Fruit fly (Drosophila melanogaster) whole organism, embryonic: ENCODE results near the gene CG13833.
A peak's percentile ranks its signal among the peaks of the same experiment; 100 is the strongest.

Experiments
- Ada2b ChIP-seq: fragments of 200-800 bp; sonication (Bioruptor generic); IDR thresholded peaks from 2 replicates; pipeline ENCODE4 v1.3.6; 2022; ENCODE audit warnings: missing biosample characterization, missing genetic modification characterization
- Asciz ChIP-seq: fragments of 200-800 bp; sonication (Bioruptor generic); optimal IDR thresholded peaks from 2 replicates; lab custom pipeline; 2017; ENCODE audit warnings: missing biosample characterization, mild to moderate bottlenecking, missing genetic modification characterization, missing genetic modification reagents
- CG10147 ChIP-seq: fragments of 200-800 bp; sonication (Bioruptor generic); optimal IDR thresholded peaks from 2 replicates; lab custom pipeline; 2019; ENCODE audit warnings: missing biosample characterization, mild to moderate bottlenecking, missing genetic modification characterization, moderate library complexity
- CG10462 ChIP-seq: fragments of 200-800 bp; sonication (Bioruptor generic); optimal IDR thresholded peaks from 2 replicates; lab custom pipeline; 2016; ENCODE audit warnings: missing biosample characterization, missing genetic modification characterization
- CG10654 ChIP-seq: fragments of 200-800 bp; sonication (Bioruptor generic); optimal IDR thresholded peaks from 2 replicates; lab custom pipeline; 2016; ENCODE audit warnings: missing biosample characterization, missing genetic modification characterization
- CG13287 ChIP-seq: fragments of 200-800 bp; sonication (Bioruptor generic); IDR thresholded peaks from 2 replicates; pipeline ENCODE4 v1.3.6; 2022; ENCODE audit warnings: missing biosample characterization, missing genetic modification characterization; ENCODE audit not compliant: partially characterized antibody
- CG14710 ChIP-seq: fragments of 200-800 bp; sonication (Bioruptor generic); optimal IDR thresholded peaks from 3 replicates; lab custom pipeline; 2019; ENCODE audit warnings: missing biosample characterization, mild to moderate bottlenecking, missing genetic modification characterization, moderate library complexity
- CG15601 ChIP-seq: fragments of 200-800 bp; sonication (Bioruptor generic); optimal IDR thresholded peaks from 3 replicates; lab custom pipeline; 2019; ENCODE audit warnings: missing biosample characterization, mild to moderate bottlenecking, missing genetic modification characterization, moderate library complexity
- CG17361 ChIP-seq: fragments of 200-800 bp; sonication (Bioruptor generic); IDR thresholded peaks from 3 replicates; pipeline ENCODE4 v1.3.6; 2022; ENCODE audit warnings: missing biosample characterization, missing genetic modification characterization
- CG17385 ChIP-seq: fragments of 200-800 bp; sonication (Bioruptor generic); optimal IDR thresholded peaks from 3 replicates; lab custom pipeline; 2018; ENCODE audit warnings: missing biosample characterization, mild to moderate bottlenecking, missing genetic modification characterization
- CG17802 ChIP-seq: fragments of 200-800 bp; sonication (Bioruptor generic); optimal IDR thresholded peaks from 2 replicates; lab custom pipeline; 2018; ENCODE audit warnings: missing biosample characterization, mild to moderate bottlenecking, missing genetic modification characterization, moderate library complexity
- CG18476 ChIP-seq: fragments of 200-800 bp; sonication (Bioruptor generic); optimal IDR thresholded peaks from 2 replicates; lab custom pipeline; 2016; ENCODE audit warnings: missing biosample characterization, mild to moderate bottlenecking, missing genetic modification characterization
- CG18599 ChIP-seq: fragments of 200-800 bp; sonication (Bioruptor generic); optimal IDR thresholded peaks from 3 replicates; lab custom pipeline; 2017; ENCODE audit warnings: missing biosample characterization, missing genetic modification characterization, mild to moderate bottlenecking, moderate library complexity, missing genetic modification reagents
- CG2116 ChIP-seq: fragments of 200-800 bp; sonication (Bioruptor generic); optimal IDR thresholded peaks from 3 replicates; lab custom pipeline; 2018; ENCODE audit warnings: missing biosample characterization, mild to moderate bottlenecking, missing genetic modification characterization
- CG3065 ChIP-seq: fragments of 200-800 bp; sonication (Bioruptor generic); optimal IDR thresholded peaks from 2 replicates; lab custom pipeline; 2016; ENCODE audit warnings: missing biosample characterization, missing genetic modification characterization
- CG31224 ChIP-seq: fragments of 200-800 bp; sonication (Bioruptor generic); IDR thresholded peaks from 2 replicates; pipeline ENCODE4 v1.3.6; 2022; ENCODE audit warnings: missing biosample characterization, missing genetic modification characterization
- CG4404 ChIP-seq: fragments of 200-800 bp; sonication (Bioruptor generic); IDR thresholded peaks from 2 replicates; pipeline ENCODE4 v1.3.6; 2022; ENCODE audit warnings: missing biosample characterization, missing genetic modification characterization
- CG4617 ChIP-seq: fragments of 200-800 bp; sonication (Bioruptor generic); optimal IDR thresholded peaks from 3 replicates; lab custom pipeline; 2016; ENCODE audit warnings: missing biosample characterization, missing genetic modification characterization, borderline replicate concordance
- CG6175 ChIP-seq: fragments of 200-800 bp; sonication (Bioruptor generic); IDR thresholded peaks from 3 replicates; pipeline ENCODE4 v1.3.6; 2022; ENCODE audit warnings: missing biosample characterization, missing genetic modification characterization
- CG6765 ChIP-seq: fragments of 200-800 bp; sonication (Bioruptor generic); optimal IDR thresholded peaks from 3 replicates; lab custom pipeline; 2017; ENCODE audit warnings: missing biosample characterization, mild to moderate bottlenecking, missing genetic modification characterization
- CG9817 ChIP-seq: fragments of 200-800 bp; sonication (Bioruptor generic); optimal IDR thresholded peaks from 2 replicates; lab custom pipeline; 2018; ENCODE audit warnings: missing biosample characterization, mild to moderate bottlenecking, missing genetic modification characterization, moderate library complexity
- D ChIP-seq, 2 experiments: fragments of 200-800 bp in 1 of 2; fragments of >200 bp in 1 of 2; sonication (Bioruptor generic) in 1 of 2; optimal IDR thresholded peaks; 2 replicates in 1 of 2; 3 replicates in 1 of 2; lab custom pipeline; 2017; ENCODE audit warnings: mild to moderate bottlenecking in 1 of 2, missing biosample characterization in 1 of 2, missing genetic modification characterization in 1 of 2, missing genetic modification reagents in 1 of 2
- E2f2 ChIP-seq: fragments of 200-800 bp; sonication (Bioruptor generic); IDR thresholded peaks from 2 replicates; pipeline ENCODE4 v1.3.6; 2022; ENCODE audit warnings: missing biosample characterization, missing genetic modification characterization
- ERR ChIP-seq: fragments of 200-800 bp; sonication (Bioruptor generic); optimal IDR thresholded peaks from 2 replicates; lab custom pipeline; 2016; ENCODE audit warnings: missing biosample characterization, missing genetic modification characterization
- GATAe ChIP-seq: fragments of 200-800 bp; sonication (Bioruptor generic); conservative IDR thresholded peaks from 2 replicates; pipeline ENCODE4 v1.3.6; 2022; ENCODE audit warnings: missing biosample characterization, missing genetic modification characterization
- Gsc ChIP-seq: fragments of 200-800 bp; sonication (Bioruptor generic); IDR thresholded peaks from 2 replicates; pipeline ENCODE4 v1.3.6; 2022; ENCODE audit warnings: missing biosample characterization, missing genetic modification characterization
- H15 ChIP-seq: fragments of 200-800 bp; sonication (Bioruptor generic); IDR thresholded peaks from 3 replicates; pipeline ENCODE4 v1.3.6; 2022; ENCODE audit warnings: missing biosample characterization, missing genetic modification characterization
- Hr3 ChIP-seq: fragments of 200-800 bp; sonication (Bioruptor generic); optimal IDR thresholded peaks from 3 replicates; lab custom pipeline; 2016; ENCODE audit warnings: missing biosample characterization, missing genetic modification characterization
- Hr51 ChIP-seq, 2 experiments: fragments of 200-800 bp; sonication (Bioruptor generic); optimal IDR thresholded peaks; 2 replicates in 1 of 2; 3 replicates in 1 of 2; lab custom pipeline; 2016 to 2018; ENCODE audit warnings: missing biosample characterization in 2 of 2, missing genetic modification characterization in 2 of 2, mild to moderate bottlenecking in 1 of 2, moderate library complexity in 1 of 2
- Jarid2 ChIP-seq: fragments of 200-800 bp; sonication (Bioruptor generic); optimal IDR thresholded peaks from 3 replicates; lab custom pipeline; 2017; ENCODE audit warnings: mild to moderate bottlenecking, missing biosample characterization, missing genetic modification reagents, missing genetic modification characterization
- Myb ChIP-seq: fragments of 200-800 bp; sonication (Bioruptor generic); optimal IDR thresholded peaks from 2 replicates; lab custom pipeline; 2016; ENCODE audit warnings: missing biosample characterization, missing genetic modification characterization
- Neu2 ChIP-seq: fragments of 200-800 bp; sonication (Bioruptor generic); optimal IDR thresholded peaks from 3 replicates; lab custom pipeline; 2016; ENCODE audit warnings: missing biosample characterization, missing genetic modification characterization, borderline replicate concordance
- Ssrp ChIP-seq: fragments of 200-800 bp; sonication (Bioruptor generic); optimal IDR thresholded peaks from 2 replicates; lab custom pipeline; 2018; ENCODE audit warnings: missing biosample characterization, mild to moderate bottlenecking, missing genetic modification characterization, moderate library complexity
- chif ChIP-seq, 2 experiments: fragments of 200-800 bp; sonication (Bioruptor generic); optimal IDR thresholded peaks; 3 replicates each; lab custom pipeline; 2016; ENCODE audit warnings: missing biosample characterization in 2 of 2, missing genetic modification characterization in 2 of 2
- dm ChIP-seq: fragments of 200-800 bp; sonication (Bioruptor generic); optimal IDR thresholded peaks from 3 replicates; lab custom pipeline; 2016; ENCODE audit warnings: missing biosample characterization, missing genetic modification characterization
- emc ChIP-seq: fragments of 200-800 bp; sonication (Bioruptor generic); optimal IDR thresholded peaks from 2 replicates; lab custom pipeline; 2016; ENCODE audit warnings: missing biosample characterization, missing genetic modification characterization
- eve ChIP-seq, 2 experiments: fragments of >200 bp; optimal IDR thresholded peaks; 2 replicates each; lab custom pipeline; 2017; ENCODE audit warnings: missing biosample characterization in 2 of 2, missing genetic modification characterization in 2 of 2
- gcm2 ChIP-seq: fragments of 200-800 bp; sonication (Bioruptor generic); optimal IDR thresholded peaks from 2 replicates; lab custom pipeline; 2016; ENCODE audit warnings: missing biosample characterization, missing genetic modification characterization
- lov ChIP-seq, 2 experiments: fragments of 200-800 bp in 1 of 2; fragments of >200 bp in 1 of 2; sonication (Bioruptor generic) in 1 of 2; IDR thresholded peaks in 1 of 2; optimal IDR thresholded peaks in 1 of 2; 2 replicates in 1 of 2; 3 replicates in 1 of 2; pipeline versions ENCODE4 v1.3.6 to Lab custom; 2017 to 2022; ENCODE audit warnings: missing biosample characterization in 1 of 2, missing genetic modification characterization in 1 of 2
- nau ChIP-seq: fragments of 200-800 bp; sonication (Bioruptor generic); optimal IDR thresholded peaks from 3 replicates; lab custom pipeline; 2017; ENCODE audit warnings: missing biosample characterization, mild to moderate bottlenecking, missing genetic modification characterization, missing genetic modification reagents
- schlank ChIP-seq: fragments of 200-800 bp; sonication (Bioruptor generic); optimal IDR thresholded peaks from 2 replicates; lab custom pipeline; 2018; ENCODE audit warnings: missing biosample characterization, mild to moderate bottlenecking, missing genetic modification characterization
- sens ChIP-seq: fragments of 200-800 bp; sonication (Bioruptor generic); peaks from one replicate; lab custom pipeline; 2016; ENCODE audit warnings: missing biosample characterization, missing genetic modification characterization
- seq ChIP-seq: fragments of 200-800 bp; sonication (Bioruptor generic); IDR thresholded peaks from 2 replicates; pipeline ENCODE4 v1.3.6; 2022; ENCODE audit warnings: missing biosample characterization, missing genetic modification characterization
- sima ChIP-seq: fragments of 200-800 bp; sonication (Bioruptor generic); optimal IDR thresholded peaks from 2 replicates; lab custom pipeline; 2016; ENCODE audit warnings: missing biosample characterization, missing genetic modification characterization
- sr ChIP-seq: fragments of 200-800 bp; sonication (Bioruptor generic); IDR thresholded peaks from 3 replicates; pipeline ENCODE4 v1.3.6; 2022; ENCODE audit warnings: missing biosample characterization, missing genetic modification characterization
- trem ChIP-seq: fragments of 200-800 bp; optimal IDR thresholded peaks from 3 replicates; lab custom pipeline; 2019; ENCODE audit warnings: missing biosample characterization, mild to moderate bottlenecking, missing genetic modification characterization, moderate library complexity
- trh ChIP-seq: fragments of 200-800 bp; sonication (Bioruptor generic); optimal IDR thresholded peaks from 2 replicates; lab custom pipeline; 2016; ENCODE audit warnings: missing biosample characterization, missing genetic modification characterization
- ttk ChIP-seq: fragments of 200-800 bp; sonication (Bioruptor generic); IDR thresholded peaks from 2 replicates; pipeline ENCODE4 v2.1.2; 2022; ENCODE audit warnings: missing biosample characterization, missing genetic modification characterization
- usp ChIP-seq: fragments of >200 bp; optimal IDR thresholded peaks from 2 replicates; lab custom pipeline; 2017; ENCODE audit warnings: missing biosample characterization, missing genetic modification characterization
- yki ChIP-seq: fragments of >200 bp; optimal IDR thresholded peaks from 3 replicates; lab custom pipeline; 2018

The CG13833 gene

DNA sequence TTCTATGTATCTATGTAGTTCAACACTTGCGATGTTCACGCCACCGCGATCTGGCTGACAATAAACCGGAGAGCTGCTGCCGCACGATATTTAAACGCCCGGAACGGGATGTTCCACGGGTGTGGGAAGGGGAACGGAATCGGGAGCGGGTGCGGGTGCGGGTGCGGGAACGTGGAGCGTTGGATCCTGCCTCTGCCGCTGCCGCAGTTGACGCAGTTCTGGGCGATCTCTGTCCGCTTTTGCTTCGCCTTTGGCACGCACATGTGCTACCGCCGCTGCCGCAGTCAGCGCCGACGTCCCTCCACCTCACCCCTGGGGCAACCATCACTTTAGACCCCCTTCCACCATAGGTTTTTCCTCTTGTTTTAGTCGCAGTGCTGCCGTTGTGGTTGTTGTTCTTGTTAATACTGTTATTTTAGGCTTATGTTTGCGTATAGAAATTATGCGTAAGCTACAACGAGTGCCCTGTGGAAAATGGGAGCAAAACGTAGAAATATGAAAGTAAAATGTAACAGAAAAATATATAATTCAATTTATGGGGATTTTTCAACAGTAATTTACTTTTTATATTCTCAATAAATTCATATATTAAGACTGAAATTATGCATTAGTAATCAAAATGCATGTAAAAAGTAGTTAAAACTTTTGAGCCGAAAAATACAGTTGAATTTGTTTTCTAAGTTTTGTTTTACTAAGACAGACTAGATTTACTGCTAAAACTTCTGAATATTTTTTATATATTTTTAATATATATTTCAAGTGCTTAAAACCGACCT is 8.5 kb downstream of the CG13833 start, which contains the start of gene lmd (continued):
- TF ChIP-seq CG17361 (no peak), CG3065 (GFP tag; lab: Kevin White, UChicago) (no peak), CG2116 (GFP tag; lab: Kevin White, UChicago) (no peak), CG4404 (GFP tag; lab: Robert Waterston, UW) (no peak), CG10462 (no peak), D (optimal IDR thresholded peaks at IDR 0.05; lab: Kevin White, UChicago) (no peak), D (GFP tag; optimal IDR thresholded peaks at IDR 0.05; lab: Kevin White, UChicago) (no peak), H15 (GFP tag; lab: Robert Waterston, UW) (no peak), Gsc (GFP tag; lab: Robert Waterston, UW) (no peak), chif (GFP tag; optimal IDR thresholded peaks at IDR 0.05; lab: Kevin White, UChicago) (no peak), CG10147 (GFP tag; lab: Kevin White, UChicago) (no peak), CG10654 (no peak), trem (tag; lab: Kevin White, UChicago) (no peak), Asciz (GFP tag; lab: Kevin White, UChicago) (no peak), CG9817 (tag; lab: Kevin White, UChicago) (no peak), nau (no peak), Neu2 (GFP tag; lab: Kevin White, UChicago) (no peak), schlank (no peak), sr (GFP tag; lab: Robert Waterston, UW) (no peak), CG18599 (GFP tag; lab: Kevin White, UChicago) (no peak), usp (no peak), CG15601 (tag; lab: Kevin White, UChicago) (no peak), CG6175 (GFP tag; lab: Robert Waterston, UW) (peak; percentile 58; the same call in 1 of the 3 replicates), CG6765 (GFP tag; lab: Kevin White, UChicago) (no peak), ttk (GFP tag; lab: Robert Waterston, UW) (no peak), sens (GFP tag; lab: Kevin White, UChicago) (peak; percentile 68), trh (GFP tag; lab: Kevin White, UChicago) (no peak), Ada2b (GFP tag; lab: Robert Waterston, UW) (no peak), sima (GFP tag; lab: Kevin White, UChicago) (no peak), GATAe (GFP tag; lab: Robert Waterston, UW) (no peak), E2f2 (GFP tag; lab: Robert Waterston, UW) (no peak), Hr51 (GFP tag; optimal IDR thresholded peaks at IDR 0.05; lab: Kevin White, UChicago) (no peak), emc (GFP tag; lab: Kevin White, UChicago) (no peak), CG17802 (tag; lab: Kevin White, UChicago) (no peak), lov (optimal IDR thresholded peaks at IDR 0.05; lab: Kevin White, UChicago) (no peak), lov (GFP tag; IDR thresholded peaks at IDR 0.05; lab: Robert Waterston, UW) (no peak), dm (no peak), seq (GFP tag; lab: Robert Waterston, UW) (no peak), Myb (GFP tag; lab: Kevin White, UChicago) (no peak), Jarid2 (no peak), CG18476 (GFP tag; lab: Kevin White, UChicago) (no peak), eve (GFP tag; optimal IDR thresholded peaks at IDR 0.05; lab: Kevin White, UChicago) (no peak), CG17385 (GFP tag; lab: Kevin White, UChicago) (no peak), ERR (no peak), gcm2 (GFP tag; lab: Kevin White, UChicago) (no peak), Hr3 (GFP tag; lab: Kevin White, UChicago) (no peak), CG13287 (GFP tag; lab: Robert Waterston, UW) (no peak), CG14710 (peak; percentile 4), yki (no peak), CG4617 (GFP tag; lab: Kevin White, UChicago) (no peak), CG31224 (GFP tag; lab: Robert Waterston, UW) (no peak), Ssrp (tag; lab: Kevin White, UChicago) (no peak)
